Worm (Caenorhabditis elegans) whole organism, mixed stage, embryonic: ENCODE data around the gene C55A6.4.

Source experiments
- M03D4.4 ChIP-seq: sonication (generic microtip); optimal IDR thresholded peaks from 2 replicates; lab custom pipeline; 2017; ENCODE audit warnings: mild to moderate bottlenecking, missing genetic modification characterization, missing compliant biosample characterization
- bed-3 ChIP-seq: fragments of 200-800 bp; sonication (Bioruptor generic); optimal IDR thresholded peaks from 3 replicates; lab custom pipeline; 2018; ENCODE audit warnings: mild to moderate bottlenecking, missing genetic modification characterization, moderate library complexity, missing compliant biosample characterization
- blmp-1 ChIP-seq: fragments of 150-350 bp; optimal IDR thresholded peaks from 2 replicates; lab custom pipeline; 2014; ENCODE audit warnings: missing biosample characterization, missing genetic modification characterization
- ceh-39 ChIP-seq: fragments of 150-350 bp; optimal IDR thresholded peaks from 2 replicates; lab custom pipeline; 2014; ENCODE audit warnings: missing biosample characterization, missing genetic modification characterization
- ceh-43 ChIP-seq: fragments of 200-800 bp; sonication (Bioruptor generic); optimal IDR thresholded peaks from 2 replicates; lab custom pipeline; 2018; ENCODE audit warnings: mild to moderate bottlenecking, missing genetic modification characterization, moderate library complexity, missing compliant biosample characterization
- ces-1 ChIP-seq: fragments of 150-350 bp; optimal IDR thresholded peaks from 2 replicates; lab custom pipeline; 2014; ENCODE audit warnings: missing biosample characterization, missing genetic modification reagents, missing genetic modification characterization
- cnd-1 ChIP-seq: fragments of 200-800 bp; sonication (Bioruptor generic); optimal IDR thresholded peaks from 2 replicates; lab custom pipeline; 2018; ENCODE audit warnings: mild to moderate bottlenecking, missing genetic modification characterization, missing compliant biosample characterization
- drap-1 ChIP-seq: fragments of 200-800 bp; sonication (Bioruptor generic); optimal IDR thresholded peaks from 3 replicates; lab custom pipeline; 2018; ENCODE audit warnings: mild to moderate bottlenecking, missing genetic modification characterization, missing compliant biosample characterization
- elt-3 ChIP-seq: fragments of 150-350 bp; optimal IDR thresholded peaks from 2 replicates; lab custom pipeline; 2014; ENCODE audit warnings: missing biosample characterization, missing genetic modification characterization
- flh-1 ChIP-seq: fragments of 200-800 bp; sonication (Bioruptor generic); optimal IDR thresholded peaks from 2 replicates; lab custom pipeline; 2018; ENCODE audit warnings: mild to moderate bottlenecking, missing genetic modification characterization, moderate library complexity, missing compliant biosample characterization
- ham-2 ChIP-seq: fragments of 200-800 bp; sonication (Bioruptor generic); optimal IDR thresholded peaks from 2 replicates; lab custom pipeline; 2018; ENCODE audit warnings: mild to moderate bottlenecking, missing genetic modification characterization, missing compliant biosample characterization
- hlh-1 ChIP-seq: fragments of 150-350 bp; optimal IDR thresholded peaks from 2 replicates; lab custom pipeline; 2014; ENCODE audit warnings: missing biosample characterization, missing genetic modification reagents, missing genetic modification characterization
- lin-13 ChIP-seq: fragments of 150-350 bp; optimal IDR thresholded peaks from 2 replicates; lab custom pipeline; 2014; ENCODE audit warnings: missing biosample characterization, missing genetic modification characterization
- lsy-2 ChIP-seq: fragments of 150-350 bp; optimal IDR thresholded peaks from 2 replicates; lab custom pipeline; 2014; ENCODE audit warnings: missing biosample characterization, missing genetic modification characterization
- mep-1 ChIP-seq: fragments of 150-350 bp; optimal IDR thresholded peaks from 2 replicates; lab custom pipeline; 2017; ENCODE audit warnings: missing biosample characterization, missing genetic modification reagents, missing genetic modification characterization, inconsistent platforms
- mls-2 ChIP-seq: sonication (generic microtip); optimal IDR thresholded peaks from 2 replicates; lab custom pipeline; 2016; ENCODE audit warnings: mild to moderate bottlenecking, missing genetic modification characterization, moderate library complexity, missing compliant biosample characterization
- nhr-2 ChIP-seq: fragments of 150-350 bp; optimal IDR thresholded peaks from 2 replicates; lab custom pipeline; 2014; ENCODE audit warnings: missing biosample characterization, missing genetic modification characterization
- nhr-237 ChIP-seq: fragments of 150-350 bp; optimal IDR thresholded peaks from 2 replicates; lab custom pipeline; 2014; ENCODE audit warnings: missing biosample characterization, missing genetic modification characterization
- nhr-28 ChIP-seq: fragments of 150-350 bp; optimal IDR thresholded peaks from 2 replicates; lab custom pipeline; 2014; ENCODE audit warnings: missing biosample characterization, missing genetic modification characterization
- nhr-76 ChIP-seq: sonication (generic microtip); optimal IDR thresholded peaks from 2 replicates; lab custom pipeline; 2017; ENCODE audit warnings: missing biosample characterization, missing genetic modification characterization
- pha-4 ChIP-seq: fragments of 150-350 bp; optimal IDR thresholded peaks from 2 replicates; lab custom pipeline; 2018; ENCODE audit warnings: missing biosample characterization, missing genetic modification reagents, missing genetic modification characterization
- sem-2 ChIP-seq: fragments of 200-800 bp; sonication (Bioruptor generic); optimal IDR thresholded peaks from 2 replicates; lab custom pipeline; 2018; ENCODE audit warnings: mild to moderate bottlenecking, missing genetic modification characterization, missing compliant biosample characterization
- snpc-4 ChIP-seq: fragments of 150-350 bp; optimal IDR thresholded peaks from 2 replicates; lab custom pipeline; 2014; ENCODE audit warnings: missing biosample characterization, missing genetic modification characterization
- sptf-1 ChIP-seq: sonication (generic microtip); optimal IDR thresholded peaks from 2 replicates; lab custom pipeline; 2017; ENCODE audit warnings: mild to moderate bottlenecking, missing genetic modification characterization, moderate library complexity, missing compliant biosample characterization
- tbx-8 ChIP-seq: fragments of 200-800 bp; sonication (Bioruptor generic); optimal IDR thresholded peaks from 2 replicates; lab custom pipeline; 2018; ENCODE audit warnings: mild to moderate bottlenecking, missing genetic modification characterization, moderate library complexity, missing compliant biosample characterization
- unc-120 ChIP-seq: sonication (generic microtip); optimal IDR thresholded peaks from 2 replicates; lab custom pipeline; 2017; ENCODE audit warnings: missing genetic modification characterization, missing compliant biosample characterization; ENCODE audit not compliant: poor library complexity, severe bottlenecking
- unc-62 ChIP-seq: fragments of 150-350 bp; optimal IDR thresholded peaks from 2 replicates; lab custom pipeline; 2014; ENCODE audit warnings: missing biosample characterization, missing genetic modification reagents, missing genetic modification characterization
- zip-8 ChIP-seq: fragments of 150-350 bp; optimal IDR thresholded peaks from 2 replicates; lab custom pipeline; 2014; ENCODE audit warnings: missing biosample characterization, missing genetic modification characterization
- ztf-11 ChIP-seq: fragments of 150-350 bp; optimal IDR thresholded peaks from 2 replicates; lab custom pipeline; 2014; ENCODE audit warnings: missing biosample characterization, missing genetic modification characterization

Gene C55A6.4

ce11 chrV:11506347-11506746 lies 11.3 kb downstream of the C55A6.4 start:
- TF ChIP-seq lsy-2 (tag; lab: Kevin White, UChicago) (no peak), unc-120 (tag; lab: Kevin White, UChicago) (peak; percentile 55), sem-2 (GFP tag; lab: Kevin White, UChicago) (no peak), ham-2 (no peak), ces-1 (GFP tag; lab: Kevin White, UChicago) (no peak), hlh-1 (tag; lab: Kevin White, UChicago) (peak; percentile 82), bed-3 (GFP tag; lab: Kevin White, UChicago) (no peak)

ce11 chrV:11504853-11505397 lies 12.8 kb downstream of the C55A6.4 start, which contains the start of the genes C55A6.1 and C55A6.10:
C55A6.1 (minus strand) TSS chrV:11504968.
C55A6.10 (plus strand) TSS chrV:11505347.
- TF ChIP-seq sptf-1 (tag; lab: Kevin White, UChicago) (peak; percentile 41), lsy-2 (tag; lab: Kevin White, UChicago) (peak; percentile 31), ces-1 (GFP tag; lab: Kevin White, UChicago) (peak; percentile 68), lin-13 (tag; lab: Kevin White, UChicago) (peak; percentile 12), drap-1 (GFP tag; lab: Kevin White, UChicago) (peak; percentile 43), M03D4.4 (peak; percentile 1), nhr-237 (tag; lab: Kevin White, UChicago) (peak; percentile 10), mep-1 (peak; percentile 36), cnd-1 (tag; lab: Kevin White, UChicago) (peak; percentile 25), hlh-1 (tag; lab: Kevin White, UChicago) (peak; percentile 1)

- no peak for TF ChIP-seq blmp-1 (tag; lab: Kevin White, UChicago)
Observed at ce11 chrV:11503081-11503751, 14.5 kb downstream of the C55A6.4 start, which contains the start of gene C55A6.12. C55A6.12 (minus strand) TSS chrV:11503131.

- TF ChIP-seq nhr-2 = no peak
- TF ChIP-seq snpc-4 (tag; lab: Kevin White, UChicago) = no peak
- no peak for TF ChIP-seq pha-4 (tag; lab: Kevin White, UChicago)
- TF ChIP-seq mep-1 = no peak
- no peak for TF ChIP-seq tbx-8 (GFP tag; lab: Kevin White, UChicago)
- no peak for TF ChIP-seq M03D4.4
- no peak for TF ChIP-seq sem-2 (GFP tag; lab: Kevin White, UChicago)
- TF ChIP-seq unc-120 (tag; lab: Kevin White, UChicago) = no peak
- no peak for TF ChIP-seq lin-13 (tag; lab: Kevin White, UChicago)
- TF ChIP-seq ceh-43 (GFP tag; lab: Kevin White, UChicago) = no peak
- no peak for TF ChIP-seq lsy-2 (tag; lab: Kevin White, UChicago)
- no peak for TF ChIP-seq blmp-1 (tag; lab: Kevin White, UChicago)
Observed at ce11 chrV:11500980-11501379, 16.7 kb downstream of the C55A6.4 start.

DNA sequence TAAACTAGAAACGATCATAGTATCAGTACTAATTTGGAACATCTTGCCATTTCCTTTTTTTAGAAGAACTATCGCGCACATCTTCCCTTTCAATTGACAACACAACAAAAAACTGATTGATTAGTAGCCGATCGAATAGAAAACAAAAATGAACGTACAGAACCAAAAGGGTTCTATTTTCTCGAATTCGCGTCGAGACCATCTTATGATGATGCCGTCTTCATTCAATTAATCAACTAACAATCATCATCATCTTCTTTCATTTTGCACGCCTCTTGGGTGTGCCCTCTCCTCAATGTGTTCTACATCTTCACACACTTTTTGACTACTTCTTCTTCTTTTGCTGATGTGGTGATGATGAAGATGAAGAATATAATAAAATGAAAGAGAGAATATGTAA lies 17.9 kb downstream of the C55A6.4 start:
- no peak for TF ChIP-seq pha-4 (tag; lab: Kevin White, UChicago)
- TF ChIP-seq drap-1 (GFP tag; lab: Kevin White, UChicago) = no peak
- no peak for TF ChIP-seq nhr-28 (tag; lab: Kevin White, UChicago)
- no peak for TF ChIP-seq mls-2 (tag; lab: Kevin White, UChicago)
- TF ChIP-seq M03D4.4 = no peak
- TF ChIP-seq bed-3 (GFP tag; lab: Kevin White, UChicago) = no peak
- no peak for TF ChIP-seq tbx-8 (GFP tag; lab: Kevin White, UChicago)
- no peak for TF ChIP-seq zip-8 (tag; lab: Kevin White, UChicago)
- TF ChIP-seq unc-62 = no peak
- no peak for TF ChIP-seq ztf-11
- TF ChIP-seq ham-2 = no peak
- no peak for TF ChIP-seq nhr-2
- TF ChIP-seq nhr-76 = no peak

- TF ChIP-seq tbx-8 (GFP tag; lab: Kevin White, UChicago) (no peak), ztf-11 (no peak), nhr-237 (tag; lab: Kevin White, UChicago) (no peak), ceh-39 (tag; lab: Kevin White, UChicago) (no peak), blmp-1 (tag; lab: Kevin White, UChicago) (no peak), sem-2 (GFP tag; lab: Kevin White, UChicago) (no peak), pha-4 (tag; lab: Kevin White, UChicago) (no peak), snpc-4 (tag; lab: Kevin White, UChicago) (no peak), cnd-1 (tag; lab: Kevin White, UChicago) (no peak), lsy-2 (tag; lab: Kevin White, UChicago) (no peak), hlh-1 (tag; lab: Kevin White, UChicago) (no peak), elt-3 (no peak), flh-1 (GFP tag; lab: Kevin White, UChicago) (no peak), drap-1 (GFP tag; lab: Kevin White, UChicago) (no peak), ces-1 (GFP tag; lab: Kevin White, UChicago) (no peak), mls-2 (tag; lab: Kevin White, UChicago) (no peak)
Observed at ce11 chrV:11497475-11497874, 20.2 kb downstream of the C55A6.4 start.
